Fruit fly (Drosophila melanogaster): Measurements from ENCODE around the gene robo2.
A peak's percentile ranks its signal among the peaks of the same experiment; 100 is the strongest.

Gene robo2

dm6 chr2L:1458584-1459203 is 38.4 kb upstream of the robo2 start (continued):
- peak; percentile 74 for TF ChIP-seq CG3919 (GFP tag; optimal IDR thresholded peaks at IDR 0.05)
- peak; percentile 74 for TF ChIP-seq Sox14 (GFP tag; optimal IDR thresholded peaks at IDR 0.05)
- peak; percentile 71 for TF ChIP-seq achi (GFP tag; optimal IDR thresholded peaks at IDR 0.05)
- peak; percentile 55 to 65 for TF ChIP-seq salr (GFP tag; optimal IDR thresholded peaks at IDR 0.05)
- TF ChIP-seq CG11902 (GFP tag; optimal IDR thresholded peaks at IDR 0.05) = peak; percentile 18
- TF ChIP-seq net (GFP tag; optimal IDR thresholded peaks at IDR 0.05) = peak; percentile 64
- TF ChIP-seq CG6854 (GFP tag; optimal IDR thresholded peaks at IDR 0.05) = no peak
- peak; percentile 75 for TF ChIP-seq spab (GFP tag; optimal IDR thresholded peaks at IDR 0.05)
- TF ChIP-seq Ets21C (GFP tag; optimal IDR thresholded peaks at IDR 0.05) = no peak
- peak; percentile 72 for TF ChIP-seq acj6 (GFP tag; optimal IDR thresholded peaks at IDR 0.05)
- TF ChIP-seq fkh (GFP tag; optimal IDR thresholded peaks at IDR 0.05) = no peak
- peak; percentile 35 for TF ChIP-seq CG6276 (GFP tag; optimal IDR thresholded peaks at IDR 0.05)
- peak; percentile 74 for TF ChIP-seq CG3032 (tag; optimal IDR thresholded peaks at IDR 0.05)
- TF ChIP-seq lz (GFP tag; optimal IDR thresholded peaks at IDR 0.05) = peak; percentile 42
- TF ChIP-seq CG16779 (tag; optimal IDR thresholded peaks at IDR 0.05) = no peak
- peak; percentile 24 for TF ChIP-seq Eip75B (GFP tag; optimal IDR thresholded peaks at IDR 0.05)
- peak; percentile 91 for TF ChIP-seq Eip78C (GFP tag)
- peak; percentile 50 for TF ChIP-seq esn (GFP tag; optimal IDR thresholded peaks at IDR 0.05)
- peak; percentile 76 for TF ChIP-seq CG10669 (GFP tag; optimal IDR thresholded peaks at IDR 0.05)
- peak; percentile 48 for TF ChIP-seq svp (GFP tag)
- TF ChIP-seq CG8319 (GFP tag; optimal IDR thresholded peaks at IDR 0.05) = peak; percentile 42

dm6 chr2L:1456822-1457221 is 36.6 kb upstream of the robo2 start:
- TF ChIP-seq CG8632 (GFP tag; optimal IDR thresholded peaks at IDR 0.05) (peak; percentile 21), CG31627 (GFP tag; optimal IDR thresholded peaks at IDR 0.05) (no peak), CG3032 (tag; optimal IDR thresholded peaks at IDR 0.05) (peak; percentile 54), Hr38 (GFP tag; optimal IDR thresholded peaks at IDR 0.05) (no peak), Eip93F (GFP tag; optimal IDR thresholded peaks at IDR 0.05) (no peak), CG15336 (GFP tag; IDR thresholded peaks at IDR 0.05) (peak; percentile 78), spab (GFP tag; optimal IDR thresholded peaks at IDR 0.05) (peak; percentile 28), Ets21C (GFP tag; optimal IDR thresholded peaks at IDR 0.05) (no peak), Blimp-1 (GFP tag; optimal IDR thresholded peaks at IDR 0.05) (no peak), vri (GFP tag; optimal IDR thresholded peaks at IDR 0.05) (no peak), net (GFP tag; optimal IDR thresholded peaks at IDR 0.05) (peak; percentile 0), CG8319 (GFP tag; optimal IDR thresholded peaks at IDR 0.05) (no peak), Hr4 (GFP tag; optimal IDR thresholded peaks at IDR 0.05) (peak; percentile 32), CG7368 (GFP tag; optimal IDR thresholded peaks at IDR 0.05) (no peak), Ets96B (tag; optimal IDR thresholded peaks at IDR 0.05) (peak; percentile 69), ss (GFP tag; optimal IDR thresholded peaks at IDR 0.05) (peak; percentile 29 to 56), Smox (GFP tag; optimal IDR thresholded peaks at IDR 0.05) (no peak), CG4318 (GFP tag; optimal IDR thresholded peaks at IDR 0.05) (peak; percentile 41), CG6792 (GFP tag; optimal IDR thresholded peaks at IDR 0.05) (peak; percentile 23), Sox14 (GFP tag; optimal IDR thresholded peaks at IDR 0.05) (peak; percentile 3), dsx (GFP tag; optimal IDR thresholded peaks at IDR 0.05; ENCODE audit: poor library complexity, severe bottlenecking) (peak; percentile 57), Lpt (GFP tag; optimal IDR thresholded peaks at IDR 0.05) (peak; percentile 32), Gug (GFP tag; IDR thresholded peaks at IDR 0.05) (peak; percentile 60), CG11294 (GFP tag; IDR thresholded peaks at IDR 0.05) (peak; percentile 27; the same call in 1 of the 2 replicates), fkh (GFP tag; optimal IDR thresholded peaks at IDR 0.05) (no peak), OdsH (GFP tag; optimal IDR thresholded peaks at IDR 0.05) (peak; percentile 29), CG9139 (GFP tag; optimal IDR thresholded peaks at IDR 0.05) (peak; percentile 57), topi (GFP tag; optimal IDR thresholded peaks at IDR 0.05) (no peak), Eip78C (GFP tag) (peak; percentile 88), Sox15 (GFP tag; optimal IDR thresholded peaks at IDR 0.05) (no peak), CG10631 (GFP tag; optimal IDR thresholded peaks at IDR 0.05) (peak; percentile 53), CG6854 (GFP tag; optimal IDR thresholded peaks at IDR 0.05) (no peak), CG34406 (GFP tag; optimal IDR thresholded peaks at IDR 0.05) (peak; percentile 12), CG6163 (GFP tag; IDR thresholded peaks at IDR 0.05) (peak; percentile 83), CG6808 (GFP tag; optimal IDR thresholded peaks at IDR 0.05) (peak; percentile 39), eg (GFP tag; IDR thresholded peaks at IDR 0.05) (peak; percentile 49; the same call in 2 of the 3 replicates), CG8119 (GFP tag; IDR thresholded peaks at IDR 0.05) (peak; percentile 78)
